ENCODE assay signal across 1 fruit fly cellular context in genomic region chrX:6770924-6771323, dm6.
A peak's percentile ranks its signal among the peaks of the same experiment; 100 is the strongest.
TF ChIP-seq lines count a peak whose summit lies in the region.

Gene Coq7 (plus strand): TSS chrX:6771225.

TF ChIP-seq in whole organism, embryonic, 481 proteins besides CTCF, POLR2A, EP300 and RAD21 (continued from another document and continues in another):
- TF ChIP-seq CG33557 (GFP tag; optimal IDR thresholded peaks at IDR 0.05; lab: Kevin White, UChicago) (peak; percentile 84), nerfin-2 (GFP tag; IDR thresholded peaks at IDR 0.05; lab: Robert Waterston, UW; ENCODE audit: partially characterized antibody) (peak; percentile 90), nerfin-1 (tag; optimal IDR thresholded peaks at IDR 0.05; lab: Kevin White, UChicago) (no peak), CG14014 (GFP tag; IDR thresholded peaks at IDR 0.05; lab: Robert Waterston, UW) (peak; percentile 90), bowl (GFP tag; IDR thresholded peaks at IDR 0.05; lab: Robert Waterston, UW) (peak; percentile 68; the same call in 1 of the 2 replicates), CG7745 (tag; optimal IDR thresholded peaks at IDR 0.05; lab: Kevin White, UChicago) (no peak), crc (GFP tag; optimal IDR thresholded peaks at IDR 0.05; lab: Kevin White, UChicago) (no peak), hkb (optimal IDR thresholded peaks at IDR 0.05; lab: Kevin White, UChicago) (no peak), hkb (GFP tag; IDR thresholded peaks at IDR 0.05; lab: Robert Waterston, UW) (peak; percentile 91), Rfx (GFP tag; IDR thresholded peaks at IDR 0.05; lab: Robert Waterston, UW) (peak; percentile 95), pum (GFP tag; optimal IDR thresholded peaks at IDR 0.05; lab: Kevin White, UChicago) (peak; percentile 62), repo (GFP tag; optimal IDR thresholded peaks at IDR 0.05; lab: Kevin White, UChicago) (no peak), tll (GFP tag; optimal IDR thresholded peaks at IDR 0.05; lab: Kevin White, UChicago) (no peak), chn (GFP tag; optimal IDR thresholded peaks at IDR 0.05; lab: Kevin White, UChicago) (peak; percentile 71), fru (optimal IDR thresholded peaks at IDR 0.05; lab: Kevin White, UChicago) (no peak), fd102C (GFP tag; optimal IDR thresholded peaks at IDR 0.05; lab: Kevin White, UChicago) (peak; percentile 55), eyg (GFP tag; optimal IDR thresholded peaks at IDR 0.05; lab: Kevin White, UChicago) (no peak), dimm (GFP tag; IDR thresholded peaks at IDR 0.05; lab: Robert Waterston, UW) (0 out of 2 replicates have a peak, but pooled peaks have one; percentile 21), psq (GFP tag; optimal IDR thresholded peaks at IDR 0.05; lab: Kevin White, UChicago) (no peak), CG6254 (GFP tag; optimal IDR thresholded peaks at IDR 0.05; lab: Kevin White, UChicago) (peak; percentile 51), Usf (GFP tag; optimal IDR thresholded peaks at IDR 0.05; lab: Kevin White, UChicago) (peak; percentile 82), CG4617 (GFP tag; optimal IDR thresholded peaks at IDR 0.05; lab: Kevin White, UChicago; ENCODE audit: borderline replicate concordance) (peak; percentile 91), NC2α (GFP tag; optimal IDR thresholded peaks at IDR 0.05; lab: Kevin White, UChicago) (peak; percentile 5), CG13424 (tag; optimal IDR thresholded peaks at IDR 0.05; lab: Kevin White, UChicago) (peak; percentile 89), CG14050 (GFP tag; IDR thresholded peaks at IDR 0.05; lab: Robert Waterston, UW) (peak; percentile 90), crp (GFP tag; optimal IDR thresholded peaks at IDR 0.05; lab: Kevin White, UChicago) (peak; percentile 57 to 92), CG10209 (GFP tag; optimal IDR thresholded peaks at IDR 0.05; lab: Kevin White, UChicago) (no peak), HLH3B (GFP tag; IDR thresholded peaks at IDR 0.05; lab: Robert Waterston, UW) (peak; percentile 87), CG7372 (GFP tag; IDR thresholded peaks at IDR 0.05; lab: Robert Waterston, UW) (peak; percentile 86), Neu2 (GFP tag; optimal IDR thresholded peaks at IDR 0.05; lab: Kevin White, UChicago; ENCODE audit: borderline replicate concordance) (no peak), CG14965 (GFP tag; optimal IDR thresholded peaks at IDR 0.05; lab: Kevin White, UChicago; ENCODE audit: borderline replicate concordance) (no peak), CG30020 (tag; optimal IDR thresholded peaks at IDR 0.05; lab: Kevin White, UChicago) (peak; percentile 78), CG13894 (tag; optimal IDR thresholded peaks at IDR 0.05; lab: Kevin White, UChicago) (no peak), bsh (GFP tag; optimal IDR thresholded peaks at IDR 0.05; lab: Kevin White, UChicago) (peak in 1 of 2 experiments; percentile 87), HmgD (GFP tag; optimal IDR thresholded peaks at IDR 0.05; lab: Kevin White, UChicago) (no peak), dpn (GFP tag; optimal IDR thresholded peaks at IDR 0.05; lab: Kevin White, UChicago) (peak; percentile 43 to 93), Doc3 (GFP tag; IDR thresholded peaks at IDR 0.05; lab: Robert Waterston, UW; ENCODE audit: partially characterized antibody) (peak; percentile 99), unpg (GFP tag; optimal IDR thresholded peaks at IDR 0.05; lab: Kevin White, UChicago) (no peak), yki (optimal IDR thresholded peaks at IDR 0.05; lab: Kevin White, UChicago) (no peak), lbe (GFP tag; optimal IDR thresholded peaks at IDR 0.05; lab: Kevin White, UChicago) (no peak), pan (optimal IDR thresholded peaks at IDR 0.05; lab: Kevin White, UChicago) (no peak), pan (GFP tag; optimal IDR thresholded peaks at IDR 0.05 in 1 of 2, IDR thresholded peaks at IDR 0.05 in 1 of 2) (peak in 1 of 2 experiments; percentile 92), CG12659 (GFP tag; optimal IDR thresholded peaks at IDR 0.05; lab: Kevin White, UChicago) (peak; percentile 89), CG3163 (GFP tag; optimal IDR thresholded peaks at IDR 0.05; lab: Kevin White, UChicago) (no peak), Aef1 (GFP tag; IDR thresholded peaks at IDR 0.05; lab: Robert Waterston, UW) (peak; percentile 92), Abd-B (GFP tag; optimal IDR thresholded peaks at IDR 0.05; lab: Kevin White, UChicago) (peak; percentile 80), Lpt (GFP tag; optimal IDR thresholded peaks at IDR 0.05; lab: Kevin White, UChicago) (no peak), CG7357 (GFP tag; IDR thresholded peaks at IDR 0.05; lab: Robert Waterston, UW) (peak; percentile 82; the same call in 2 of the 3 replicates), CG12071 (GFP tag; optimal IDR thresholded peaks at IDR 0.05; lab: Kevin White, UChicago) (no peak), CG3407 (GFP tag; optimal IDR thresholded peaks at IDR 0.05; lab: Kevin White, UChicago) (peak; percentile 78), CG18262 (tag; optimal IDR thresholded peaks at IDR 0.05; lab: Kevin White, UChicago) (peak; percentile 84), Hmr (GFP tag; optimal IDR thresholded peaks at IDR 0.05; lab: Kevin White, UChicago) (no peak), rib (GFP tag; IDR thresholded peaks at IDR 0.05; lab: Robert Waterston, UW) (peak; percentile 89), CG5953 (GFP tag; IDR thresholded peaks at IDR 0.05; lab: Robert Waterston, UW) (peak; percentile 81), fd96Cb (tag; optimal IDR thresholded peaks at IDR 0.05; lab: Kevin White, UChicago) (peak; percentile 81), chm (GFP tag; IDR thresholded peaks at IDR 0.05; lab: Robert Waterston, UW) (peak; percentile 87), sob (GFP tag; IDR thresholded peaks at IDR 0.05; lab: Robert Waterston, UW) (peak; percentile 91), CG3281 (GFP tag; optimal IDR thresholded peaks at IDR 0.05; lab: Kevin White, UChicago) (no peak), CG17328 (GFP tag; IDR thresholded peaks at IDR 0.05; lab: Robert Waterston, UW) (peak; percentile 85), Antp (GFP tag; optimal IDR thresholded peaks at IDR 0.05; lab: Kevin White, UChicago) (peak; percentile 45), B-H1 (GFP tag; IDR thresholded peaks at IDR 0.05; lab: Robert Waterston, UW) (peak; percentile 85), CG2199 (GFP tag; IDR thresholded peaks at IDR 0.05; lab: Robert Waterston, UW) (peak; percentile 87), Dad (GFP tag; optimal IDR thresholded peaks at IDR 0.05; lab: Kevin White, UChicago) (peak; percentile 62), pnt (GFP tag; optimal IDR thresholded peaks at IDR 0.05; lab: Kevin White, UChicago) (peak; percentile 46), Dfd (GFP tag; optimal IDR thresholded peaks at IDR 0.05; lab: Kevin White, UChicago) (no peak), CG1647 (GFP tag; optimal IDR thresholded peaks at IDR 0.05; lab: Kevin White, UChicago) (peak; percentile 53), CG15479 (GFP tag; optimal IDR thresholded peaks at IDR 0.05; lab: Kevin White, UChicago) (peak; percentile 75), Six4 (GFP tag; optimal IDR thresholded peaks at IDR 0.05; lab: Kevin White, UChicago) (no peak), CG15011 (GFP tag; optimal IDR thresholded peaks at IDR 0.05; lab: Kevin White, UChicago) (no peak), CG2875 (GFP tag; optimal IDR thresholded peaks at IDR 0.05; lab: Kevin White, UChicago) (peak; percentile 63), esg (GFP tag; conservative IDR thresholded peaks at IDR 0.05; lab: Robert Waterston, UW) (peak; percentile 91), Oli (tag; optimal IDR thresholded peaks at IDR 0.05; lab: Kevin White, UChicago) (peak; percentile 77), CG10565 (GFP tag; optimal IDR thresholded peaks at IDR 0.05; lab: Kevin White, UChicago) (peak; percentile 11), YL-1 (GFP tag; optimal IDR thresholded peaks at IDR 0.05; lab: Kevin White, UChicago) (peak; percentile 82), Ptx1 (GFP tag; IDR thresholded peaks at IDR 0.05; lab: Robert Waterston, UW) (peak; percentile 94), CG34422 (GFP tag; IDR thresholded peaks at IDR 0.05; lab: Robert Waterston, UW) (peak; percentile 95), CG17385 (GFP tag; optimal IDR thresholded peaks at IDR 0.05; lab: Kevin White, UChicago) (peak; percentile 76), usp (GFP tag; optimal IDR thresholded peaks at IDR 0.05; lab: Kevin White, UChicago) (no peak), CG10462 (GFP tag; optimal IDR thresholded peaks at IDR 0.05; lab: Kevin White, UChicago) (peak; percentile 77), Hmx (GFP tag; optimal IDR thresholded peaks at IDR 0.05; lab: Kevin White, UChicago) (no peak), gsb-n (tag; optimal IDR thresholded peaks at IDR 0.05; lab: Kevin White, UChicago) (no peak), tna (GFP tag; IDR thresholded peaks at IDR 0.05; lab: Robert Waterston, UW; ENCODE audit: partially characterized antibody) (peak; percentile 93), CG12219 (GFP tag; optimal IDR thresholded peaks at IDR 0.05; lab: Kevin White, UChicago) (peak; percentile 76), jumu (GFP tag; optimal IDR thresholded peaks at IDR 0.05; lab: Kevin White, UChicago) (peak; percentile 55), CG4854 (GFP tag; optimal IDR thresholded peaks at IDR 0.05; lab: Kevin White, UChicago) (no peak), CG10321 (GFP tag; IDR thresholded peaks at IDR 0.05; lab: Robert Waterston, UW) (peak; percentile 46), slou (GFP tag; optimal IDR thresholded peaks at IDR 0.05; lab: Kevin White, UChicago) (peak; percentile 79), CG15269 (tag; optimal IDR thresholded peaks at IDR 0.05; lab: Kevin White, UChicago) (no peak), corto (GFP tag; optimal IDR thresholded peaks at IDR 0.05; lab: Kevin White, UChicago) (peak; percentile 54), mld (GFP tag; IDR thresholded peaks at IDR 0.05; lab: Robert Waterston, UW; ENCODE audit: partially characterized antibody) (peak; percentile 91), CG17802 (tag; optimal IDR thresholded peaks at IDR 0.05; lab: Kevin White, UChicago) (peak; percentile 58), dysf (GFP tag; IDR thresholded peaks at IDR 0.05; lab: Robert Waterston, UW) (peak; percentile 91), CG11247 (GFP tag; IDR thresholded peaks at IDR 0.05; lab: Robert Waterston, UW) (peak; percentile 85), CG4707 (GFP tag; optimal IDR thresholded peaks at IDR 0.05; lab: Kevin White, UChicago) (peak; percentile 58), al (GFP tag; IDR thresholded peaks at IDR 0.05; lab: Robert Waterston, UW) (peak; percentile 91), Hand (GFP tag; optimal IDR thresholded peaks at IDR 0.05; lab: Kevin White, UChicago) (peak; percentile 19), tin (GFP tag; optimal IDR thresholded peaks at IDR 0.05; lab: Kevin White, UChicago) (peak; percentile 88), CG15514 (GFP tag; optimal IDR thresholded peaks at IDR 0.05; lab: Kevin White, UChicago) (peak; percentile 81), CG4360 (GFP tag; IDR thresholded peaks at IDR 0.05; lab: Robert Waterston, UW) (peak; percentile 38; the same call in 1 of the 2 replicates), CG3995 (GFP tag; optimal IDR thresholded peaks at IDR 0.05; lab: Kevin White, UChicago) (peak; percentile 41), CG17912 (GFP tag; optimal IDR thresholded peaks at IDR 0.05; lab: Kevin White, UChicago) (peak; percentile 65), CG3838 (GFP tag; optimal IDR thresholded peaks at IDR 0.05; lab: Kevin White, UChicago) (no peak), CG2202 (tag; optimal IDR thresholded peaks at IDR 0.05; lab: Kevin White, UChicago) (peak; percentile 73), trh (GFP tag; optimal IDR thresholded peaks at IDR 0.05; lab: Kevin White, UChicago) (peak; percentile 58), D19A (tag; optimal IDR thresholded peaks at IDR 0.05; lab: Kevin White, UChicago) (no peak), Dll (GFP tag; IDR thresholded peaks at IDR 0.05; lab: Robert Waterston, UW; ENCODE audit: partially characterized antibody) (peak; percentile 99), lilli (GFP tag; optimal IDR thresholded peaks at IDR 0.05; lab: Kevin White, UChicago) (peak; percentile 89), Taf1 (GFP tag; IDR thresholded peaks at IDR 0.05; lab: Robert Waterston, UW) (peak; percentile 77), vnd (GFP tag; IDR thresholded peaks at IDR 0.05; lab: Robert Waterston, UW; ENCODE audit: partially characterized antibody) (peak; percentile 99), CkIIα-i1 (GFP tag; IDR thresholded peaks at IDR 0.05; lab: Robert Waterston, UW) (0 out of 2 replicates have a peak, but pooled peaks have one; percentile 6), CG12104 (GFP tag; optimal IDR thresholded peaks at IDR 0.05; lab: Kevin White, UChicago) (peak; percentile 73), stc (GFP tag; IDR thresholded peaks at IDR 0.05; lab: Robert Waterston, UW) (peak; percentile 91), CG11695 (GFP tag; IDR thresholded peaks at IDR 0.05; lab: Robert Waterston, UW) (peak; percentile 87), Atf6 (GFP tag; IDR thresholded peaks at IDR 0.05; lab: Robert Waterston, UW) (peak; percentile 87), Hr3 (GFP tag; optimal IDR thresholded peaks at IDR 0.05; lab: Kevin White, UChicago) (peak; percentile 86), CG17361 (GFP tag; IDR thresholded peaks at IDR 0.05; lab: Robert Waterston, UW) (no peak; the same call in 2 of the 3 replicates), CG11504 (tag; optimal IDR thresholded peaks at IDR 0.05; lab: Kevin White, UChicago) (no peak), tio (GFP tag; optimal IDR thresholded peaks at IDR 0.05; lab: Kevin White, UChicago) (no peak), PHDP (tag; optimal IDR thresholded peaks at IDR 0.05; lab: Kevin White, UChicago) (no peak), zfh1 (GFP tag; IDR thresholded peaks at IDR 0.05; lab: Robert Waterston, UW) (peak; percentile 94), ERR (GFP tag; optimal IDR thresholded peaks at IDR 0.05; lab: Kevin White, UChicago) (peak; percentile 39), onecut (GFP tag; IDR thresholded peaks at IDR 0.05; lab: Robert Waterston, UW) (peak; percentile 63), CG15601 (tag; optimal IDR thresholded peaks at IDR 0.05; lab: Kevin White, UChicago) (no peak), CG32532 (GFP tag; IDR thresholded peaks at IDR 0.05; lab: Robert Waterston, UW) (peak; percentile 92), Dbx (GFP tag; IDR thresholded peaks at IDR 0.05; lab: Robert Waterston, UW) (peak; percentile 91), ssp (GFP tag; IDR thresholded peaks at IDR 0.05; lab: Robert Waterston, UW) (peak; percentile 80), Lhr (GFP tag; optimal IDR thresholded peaks at IDR 0.05; lab: Kevin White, UChicago) (peak; percentile 67), CG6272 (GFP tag; IDR thresholded peaks at IDR 0.05; lab: Robert Waterston, UW) (peak; percentile 94), CG9215 (GFP tag; IDR thresholded peaks at IDR 0.05; lab: Robert Waterston, UW) (peak; percentile 89), Hr51 (GFP tag; optimal IDR thresholded peaks at IDR 0.05; lab: Kevin White, UChicago) (peak in 1 of 2 experiments; percentile 62), nom (GFP tag; optimal IDR thresholded peaks at IDR 0.05; lab: Kevin White, UChicago) (no peak), CG11093 (GFP tag; IDR thresholded peaks at IDR 0.05; lab: Robert Waterston, UW) (peak; percentile 87)
